Worm (Caenorhabditis elegans) whole organism, L2 larva: Measurements from ENCODE around the gene C49F5.8.

Source experiments
- ZK546.5 ChIP-seq: sonication (generic microtip); optimal IDR thresholded peaks from 2 replicates; lab custom pipeline; 2017; ENCODE audit warnings: missing biosample characterization, missing genetic modification characterization
- snpc-4 ChIP-seq: fragments of 150-350 bp; optimal IDR thresholded peaks from 2 replicates; lab custom pipeline; 2014; ENCODE audit warnings: missing biosample characterization, missing genetic modification characterization
- unc-39 ChIP-seq: fragments of 150-350 bp; optimal IDR thresholded peaks from 2 replicates; lab custom pipeline; 2014; ENCODE audit warnings: missing biosample characterization, missing genetic modification characterization
- ztf-11 ChIP-seq: sonication (generic microtip); optimal IDR thresholded peaks from 2 replicates; lab custom pipeline; 2017; ENCODE audit warnings: missing biosample characterization, missing genetic modification characterization

ce11 chrX:11992246-11992645, 32.3 kb downstream of the C49F5.8 start:
- TF ChIP-seq ztf-11 (tag; lab: Kevin White, UChicago) (no peak), ZK546.5 (tag; lab: Kevin White, UChicago) (no peak), snpc-4 (tag; lab: Kevin White, UChicago) (no peak), unc-39 (tag; lab: Kevin White, UChicago) (no peak)
